Worm (Caenorhabditis elegans) whole organism, L1 larva: Measurements from ENCODE around the gene vmo-1.

Experiments
- alr-1 ChIP-seq: fragments of 200-800 bp; sonication (Bioruptor generic); optimal IDR thresholded peaks from 2 replicates; lab custom pipeline; 2018; ENCODE audit warnings: borderline replicate concordance, mild to moderate bottlenecking, missing genetic modification characterization, missing compliant biosample characterization
- egl-27 ChIP-seq, 2 experiments: fragments of 150-350 bp in 1 of 2; sonication (generic microtip); optimal IDR thresholded peaks; 3 replicates each; lab custom pipeline; 2017 to 2018; ENCODE audit warnings: missing biosample characterization in 2 of 2, missing genetic modification characterization in 2 of 2, missing genetic modification reagents in 2 of 2
- hlh-17 ChIP-seq: fragments of 200-800 bp; sonication (Bioruptor generic); optimal IDR thresholded peaks from 2 replicates; lab custom pipeline; 2018; ENCODE audit warnings: missing genetic modification characterization, mild to moderate bottlenecking, missing compliant biosample characterization, moderate library complexity, borderline replicate concordance
- lin-39 ChIP-seq: fragments of 150-350 bp; optimal IDR thresholded peaks from 2 replicates; lab custom pipeline; 2014; ENCODE audit warnings: missing biosample characterization, missing genetic modification reagents, missing genetic modification characterization
- nhr-76 ChIP-seq: sonication (generic microtip); optimal IDR thresholded peaks from 2 replicates; lab custom pipeline; 2017; ENCODE audit warnings: missing biosample characterization, missing genetic modification characterization
- pag-3 ChIP-seq: sonication (generic microtip); optimal IDR thresholded peaks from 2 replicates; lab custom pipeline; 2017; ENCODE audit warnings: missing genetic modification characterization, mild to moderate bottlenecking, missing compliant biosample characterization, antibody characterized with exemption, borderline replicate concordance; ENCODE audit not compliant: insufficient read depth
- pqm-1 ChIP-seq: sonication (generic microtip); optimal IDR thresholded peaks from 3 replicates; lab custom pipeline; 2017; ENCODE audit warnings: missing biosample characterization, missing genetic modification characterization
- swsn-7 ChIP-seq: sonication (generic microtip); optimal IDR thresholded peaks from 2 replicates; lab custom pipeline; 2016; ENCODE audit warnings: missing genetic modification characterization, missing compliant biosample characterization
- unc-130 ChIP-seq: fragments of 150-350 bp; optimal IDR thresholded peaks from 2 replicates; lab custom pipeline; 2017; ENCODE audit warnings: missing biosample characterization, missing genetic modification characterization, inconsistent platforms
- ztf-11 ChIP-seq, 2 experiments: sonication (generic microtip); optimal IDR thresholded peaks; 2 replicates each; lab custom pipeline; 2016 to 2017; ENCODE audit warnings: missing genetic modification characterization in 2 of 2, missing biosample characterization in 1 of 2, missing compliant biosample characterization in 1 of 2

ce11 chrV:20574872-20575271 lies 22.0 kb upstream of the vmo-1 start:
- TF ChIP-seq ztf-11 (tag; optimal IDR thresholded peaks at IDR 0.05; lab: Kevin White, UChicago) (no peak), swsn-7 (tag; lab: Kevin White, UChicago) (no peak), nhr-76 (tag; lab: Kevin White, UChicago) (no peak), pqm-1 (tag; lab: Kevin White, UChicago) (no peak), unc-130 (tag; lab: Kevin White, UChicago) (no peak), alr-1 (tag; lab: Kevin White, UChicago) (no peak), egl-27 (tag; optimal IDR thresholded peaks at IDR 0.05; lab: Kevin White, UChicago) (no peak), lin-39 (tag; lab: Kevin White, UChicago) (no peak), pag-3 (tag; lab: Kevin White, UChicago) (no peak), hlh-17 (GFP tag; lab: Kevin White, UChicago) (no peak)
